Fruit fly (Drosophila melanogaster) whole organism, adult: ENCODE measurements around the gene Idh.

Experiments
- CG11617 ChIP-seq: fragments of 200-800 bp; sonication (Bioruptor generic); optimal IDR thresholded peaks from 2 replicates; lab custom pipeline; 2017; ENCODE audit warnings: mild to moderate bottlenecking, missing biosample characterization, missing genetic modification reagents, missing genetic modification characterization
- CG12768 ChIP-seq: fragments of 200-800 bp; sonication (Bioruptor generic); optimal IDR thresholded peaks from 2 replicates; lab custom pipeline; 2017; ENCODE audit warnings: missing biosample characterization, missing genetic modification characterization, mild to moderate bottlenecking, moderate library complexity, missing genetic modification reagents
- CG14711 ChIP-seq: fragments of 200-800 bp; sonication (Bioruptor generic); optimal IDR thresholded peaks from 2 replicates; lab custom pipeline; 2018; ENCODE audit warnings: missing biosample characterization, mild to moderate bottlenecking, missing genetic modification characterization, moderate library complexity
- CG1620 ChIP-seq: fragments of 200-800 bp; sonication (Bioruptor generic); optimal IDR thresholded peaks from 2 replicates; lab custom pipeline; 2016; ENCODE audit warnings: missing biosample characterization, missing genetic modification characterization
- CG33017 ChIP-seq: fragments of 200-800 bp; sonication (Bioruptor generic); optimal IDR thresholded peaks from 2 replicates; lab custom pipeline; 2018; ENCODE audit warnings: missing biosample characterization, mild to moderate bottlenecking, missing genetic modification characterization, moderate library complexity
- CG5204 ChIP-seq: fragments of 200-800 bp; sonication (Bioruptor generic); optimal IDR thresholded peaks from 2 replicates; lab custom pipeline; 2016; ENCODE audit warnings: missing biosample characterization, missing genetic modification characterization
- CG7045 ChIP-seq: fragments of 200-800 bp; sonication (Bioruptor generic); optimal IDR thresholded peaks from 2 replicates; lab custom pipeline; 2017; ENCODE audit warnings: missing biosample characterization, mild to moderate bottlenecking, missing genetic modification characterization
- CG7101 ChIP-seq: fragments of 200-800 bp; sonication (Bioruptor generic); optimal IDR thresholded peaks from 2 replicates; lab custom pipeline; 2018; ENCODE audit warnings: missing biosample characterization, mild to moderate bottlenecking, missing genetic modification characterization, moderate library complexity
- Clk ChIP-seq: fragments of 200-800 bp; sonication (Bioruptor generic); optimal IDR thresholded peaks from 2 replicates; lab custom pipeline; 2017; ENCODE audit warnings: missing biosample characterization, missing genetic modification characterization
- Crg-1 ChIP-seq: fragments of 200-800 bp; sonication (Bioruptor generic); optimal IDR thresholded peaks from 2 replicates; lab custom pipeline; 2016; ENCODE audit warnings: missing biosample characterization, missing genetic modification characterization
- Hr96 ChIP-seq: fragments of 200-800 bp; sonication (Bioruptor generic); optimal IDR thresholded peaks from 2 replicates; lab custom pipeline; 2016; ENCODE audit warnings: missing biosample characterization, missing genetic modification characterization
- Mnt ChIP-seq: fragments of 200-800 bp; sonication (Bioruptor generic); optimal IDR thresholded peaks from 2 replicates; lab custom pipeline; 2016; ENCODE audit warnings: missing biosample characterization, mild to moderate bottlenecking, missing genetic modification characterization
- bab1 ChIP-seq: fragments of 200-800 bp; sonication (Bioruptor generic); optimal IDR thresholded peaks from 3 replicates; lab custom pipeline; 2019; ENCODE audit warnings: missing biosample characterization, mild to moderate bottlenecking, missing genetic modification characterization, moderate library complexity
- cic ChIP-seq: fragments of 200-800 bp; sonication (Bioruptor generic); optimal IDR thresholded peaks from 2 replicates; lab custom pipeline; 2017; ENCODE audit warnings: missing biosample characterization, mild to moderate bottlenecking, missing genetic modification characterization, moderate library complexity
- cnc ChIP-seq, 2 experiments: fragments of >200 bp; optimal IDR thresholded peaks; 2 replicates each; lab custom pipeline; 2017
- kay ChIP-seq: fragments of 200-800 bp; sonication (Bioruptor generic); peaks from one replicate; lab custom pipeline; 2016; ENCODE audit warnings: missing biosample characterization, missing genetic modification characterization, borderline replicate concordance
- ovo ChIP-seq: fragments of 200-800 bp; sonication (Bioruptor generic); optimal IDR thresholded peaks from 2 replicates; lab custom pipeline; 2016; ENCODE audit warnings: missing biosample characterization, missing genetic modification characterization
- pad ChIP-seq: fragments of 200-800 bp; sonication (Bioruptor generic); optimal IDR thresholded peaks from 3 replicates; lab custom pipeline; 2017; ENCODE audit warnings: missing biosample characterization, missing genetic modification characterization, mild to moderate bottlenecking, moderate library complexity, missing genetic modification reagents
- tj ChIP-seq: fragments of 200-800 bp; sonication (Bioruptor generic); optimal IDR thresholded peaks from 3 replicates; lab custom pipeline; 2017; ENCODE audit warnings: missing biosample characterization, mild to moderate bottlenecking, missing genetic modification characterization, moderate library complexity
- toe ChIP-seq: fragments of 200-800 bp; sonication (Bioruptor generic); optimal IDR thresholded peaks from 2 replicates; lab custom pipeline; 2016; ENCODE audit warnings: missing biosample characterization, missing genetic modification characterization

Gene Idh

DNA sequence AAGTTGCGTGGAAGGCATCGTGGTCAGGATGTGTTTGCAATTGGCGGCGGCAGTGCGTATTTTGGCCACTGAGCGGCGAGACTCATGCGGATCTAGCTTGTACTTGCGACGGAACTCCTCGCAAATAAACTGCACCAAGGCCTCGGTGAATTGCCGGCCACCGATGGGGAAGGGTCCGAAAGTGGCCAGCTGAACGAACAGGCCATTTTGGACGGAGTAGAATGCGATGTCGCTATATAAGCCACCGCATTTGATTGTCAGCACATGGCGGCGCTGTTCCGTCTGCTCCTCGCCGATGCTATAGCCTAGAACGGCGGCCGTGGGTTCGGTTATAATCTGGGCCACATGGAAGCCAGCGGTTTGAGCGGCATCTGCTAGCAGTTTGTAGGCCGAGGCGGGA, 15.5 kb downstream of the Idh start:
- TF ChIP-seq CG5204 (GFP tag; lab: Kevin White, UChicago) (no peak), Hr96 (GFP tag; lab: Kevin White, UChicago) (no peak), bab1 (no peak), CG7101 (no peak), CG12768 (GFP tag; lab: Kevin White, UChicago) (no peak), CG14711 (no peak), Clk (no peak), CG7045 (GFP tag; lab: Kevin White, UChicago) (no peak), CG1620 (GFP tag; lab: Kevin White, UChicago) (no peak), tj (GFP tag; lab: Kevin White, UChicago) (no peak), cnc (optimal IDR thresholded peaks at IDR 0.05; lab: Kevin White, UChicago) (no peak), CG11617 (no peak), kay (no peak), Mnt (GFP tag; lab: Kevin White, UChicago) (no peak), toe (GFP tag; lab: Kevin White, UChicago) (no peak)

dm6 chr3L:8340264-8341095, 20.2 kb downstream of the Idh start, which contains the start of the genes Prim1 and CG7083:
Gene Prim1 (plus strand): TSS chr3L:8340314.
Gene CG7083 (plus strand): TSS chr3L:8340785.
- peak; percentile 69 for TF ChIP-seq bab1
- peak; percentile 60 for TF ChIP-seq pad
- TF ChIP-seq CG5204 (GFP tag; lab: Kevin White, UChicago) = peak; percentile 86
- TF ChIP-seq Hr96 (GFP tag; lab: Kevin White, UChicago) = peak; percentile 74
- TF ChIP-seq kay = peak; percentile 59
- TF ChIP-seq ovo (GFP tag; lab: Kevin White, UChicago) = peak; percentile 50
- peak; percentile 41 for TF ChIP-seq tj (GFP tag; lab: Kevin White, UChicago)
- peak; percentile 79 for TF ChIP-seq CG7101
- TF ChIP-seq CG12768 (GFP tag; lab: Kevin White, UChicago) = peak; percentile 79
- peak; percentile 38 for TF ChIP-seq CG33017 (tag; lab: Kevin White, UChicago)
- peak; percentile 67 for TF ChIP-seq Mnt (GFP tag; lab: Kevin White, UChicago)
- TF ChIP-seq cnc (optimal IDR thresholded peaks at IDR 0.05; lab: Kevin White, UChicago) = no peak
- peak; percentile 56 for TF ChIP-seq CG14711
- peak; percentile 30 for TF ChIP-seq cic (GFP tag; lab: Kevin White, UChicago)
- TF ChIP-seq CG1620 (GFP tag; lab: Kevin White, UChicago) = peak; percentile 85
- TF ChIP-seq Clk = no peak
- peak; percentile 67 for TF ChIP-seq CG7045 (GFP tag; lab: Kevin White, UChicago)
- peak; percentile 83 for TF ChIP-seq toe (GFP tag; lab: Kevin White, UChicago)
- peak; percentile 78 for TF ChIP-seq Crg-1 (GFP tag; lab: Kevin White, UChicago)
- peak; percentile 85 for TF ChIP-seq CG11617

DNA sequence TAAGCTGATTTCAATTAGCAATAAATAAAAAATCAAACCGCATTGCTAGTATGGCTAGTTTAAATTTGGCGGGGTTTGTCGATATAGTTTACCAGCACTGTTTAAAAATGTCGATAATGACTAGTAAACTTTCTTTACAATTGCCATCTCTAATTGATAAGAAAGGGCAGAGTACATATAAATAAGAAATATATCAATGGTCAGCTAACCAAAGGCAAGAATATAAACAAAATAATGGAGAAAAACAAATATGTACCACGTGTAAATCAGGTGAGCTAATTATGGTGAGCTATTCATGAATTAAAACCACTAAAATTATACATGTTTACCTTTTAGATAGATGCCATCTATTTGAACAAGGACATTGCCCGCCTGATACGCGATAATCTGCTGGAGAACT, 21.8 kb downstream of the Idh start, which contains the start of gene Pex2:
Gene Pex2, plus strand, starts transcription at position 131 of the 400 bp plus-strand sequence.
- peak; percentile 15 for TF ChIP-seq pad
- peak; percentile 99 for TF ChIP-seq cic (GFP tag; lab: Kevin White, UChicago)
- peak; percentile 18 for TF ChIP-seq CG11617
- no peak for TF ChIP-seq cnc (optimal IDR thresholded peaks at IDR 0.05; lab: Kevin White, UChicago)
- no peak for TF ChIP-seq ovo (GFP tag; lab: Kevin White, UChicago)
- TF ChIP-seq toe (GFP tag; lab: Kevin White, UChicago) = peak; percentile 43
- peak; percentile 34 for TF ChIP-seq Crg-1 (GFP tag; lab: Kevin White, UChicago)
- peak; percentile 3 for TF ChIP-seq CG5204 (GFP tag; lab: Kevin White, UChicago)
- TF ChIP-seq bab1 = peak; percentile 53
- peak; percentile 57 for TF ChIP-seq CG1620 (GFP tag; lab: Kevin White, UChicago)
- no peak for TF ChIP-seq Hr96 (GFP tag; lab: Kevin White, UChicago)
- TF ChIP-seq CG14711 = peak; percentile 31
- no peak for TF ChIP-seq tj (GFP tag; lab: Kevin White, UChicago)
- no peak for TF ChIP-seq Clk
- TF ChIP-seq CG7045 (GFP tag; lab: Kevin White, UChicago) = no peak
- peak; percentile 82 for TF ChIP-seq CG12768 (GFP tag; lab: Kevin White, UChicago)
- peak; percentile 64 for TF ChIP-seq Mnt (GFP tag; lab: Kevin White, UChicago)
- peak; percentile 76 for TF ChIP-seq kay
- TF ChIP-seq CG33017 (tag; lab: Kevin White, UChicago) = peak; percentile 51
- peak; percentile 48 for TF ChIP-seq CG7101

DNA sequence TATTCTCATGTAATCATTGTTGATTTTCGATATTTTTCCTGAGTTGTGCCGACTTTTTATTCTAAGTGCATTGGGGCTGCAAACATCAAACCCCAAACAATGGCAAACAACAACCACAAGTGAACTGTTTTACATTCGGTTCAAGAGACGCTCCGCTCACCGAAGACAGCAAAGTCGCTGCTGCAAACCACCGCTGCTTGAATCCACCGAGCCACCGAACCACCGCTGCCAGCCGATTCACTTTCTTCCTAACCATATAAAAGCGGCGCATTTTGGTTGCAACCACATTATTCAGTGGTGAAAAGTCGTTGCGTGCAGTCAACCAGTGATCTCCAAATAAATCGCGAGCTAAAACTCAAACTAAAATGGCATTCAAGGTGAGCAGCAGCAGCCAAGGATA, 24.3 kb downstream of the Idh start, which contains the start of gene Cpr66Cb:
Gene Cpr66Cb, plus strand, starts transcription at position 301 of the 400 bp plus-strand sequence.
- TF ChIP-seq Crg-1 (GFP tag; lab: Kevin White, UChicago) (no peak), kay (no peak), bab1 (no peak), CG7045 (GFP tag; lab: Kevin White, UChicago) (no peak)

dm6 chr3L:8334338-8334737, 26.4 kb downstream of the Idh start:
- no peak for TF ChIP-seq bab1
- no peak for TF ChIP-seq Clk
- no peak for TF ChIP-seq Hr96 (GFP tag; lab: Kevin White, UChicago)
- no peak for TF ChIP-seq tj (GFP tag; lab: Kevin White, UChicago)

dm6 chr3L:8333574-8333973, 27.1 kb downstream of the Idh start:
- TF ChIP-seq CG5204 (GFP tag; lab: Kevin White, UChicago) (no peak), CG11617 (no peak)
